Worm (Caenorhabditis elegans) whole organism, L3 larva: ENCODE results near the gene R07E5.15.

Experiments
- ZK546.5 ChIP-seq: sonication (generic microtip); optimal IDR thresholded peaks from 2 replicates; lab custom pipeline; 2017; ENCODE audit warnings: missing biosample characterization, missing genetic modification characterization
- ceh-16 ChIP-seq: sonication (generic microtip); optimal IDR thresholded peaks from 2 replicates; lab custom pipeline; 2017; ENCODE audit warnings: missing biosample characterization, missing genetic modification characterization
- ceh-9 ChIP-seq: sonication (generic microtip); optimal IDR thresholded peaks from 2 replicates; lab custom pipeline; 2018; ENCODE audit warnings: missing biosample characterization, missing genetic modification characterization
- elt-3 ChIP-seq, 3 experiments: fragments of 150-350 bp in 1 of 3; sonication (generic microtip) in 2 of 3; optimal IDR thresholded peaks; 2 replicates in 2 of 3; 4 replicates in 1 of 3; lab custom pipeline; 2014 to 2017; ENCODE audit warnings: missing biosample characterization in 3 of 3, missing genetic modification characterization in 3 of 3
- nhr-43 ChIP-seq: sonication (generic microtip); optimal IDR thresholded peaks from 2 replicates; lab custom pipeline; 2016; ENCODE audit warnings: mild to moderate bottlenecking, missing genetic modification characterization, missing compliant biosample characterization; ENCODE audit not compliant: poor library complexity, severe bottlenecking
- pha-4 ChIP-seq: fragments of 150-350 bp; optimal IDR thresholded peaks from 2 replicates; lab custom pipeline; 2014; ENCODE audit warnings: missing biosample characterization, missing genetic modification reagents, missing genetic modification characterization
- pqm-1 ChIP-seq: fragments of 150-350 bp; optimal IDR thresholded peaks from 2 replicates; lab custom pipeline; 2017; ENCODE audit warnings: missing biosample characterization, missing genetic modification characterization, inconsistent platforms
- skn-1 ChIP-seq: fragments of 150-350 bp; optimal IDR thresholded peaks from 2 replicates; lab custom pipeline; 2014; ENCODE audit warnings: missing biosample characterization, missing genetic modification characterization
- unc-62 ChIP-seq: fragments of 150-350 bp; sonication (generic microtip); optimal IDR thresholded peaks from 4 replicates; lab custom pipeline; 2014; ENCODE audit warnings: missing biosample characterization, missing genetic modification reagents, missing genetic modification characterization

DNA sequence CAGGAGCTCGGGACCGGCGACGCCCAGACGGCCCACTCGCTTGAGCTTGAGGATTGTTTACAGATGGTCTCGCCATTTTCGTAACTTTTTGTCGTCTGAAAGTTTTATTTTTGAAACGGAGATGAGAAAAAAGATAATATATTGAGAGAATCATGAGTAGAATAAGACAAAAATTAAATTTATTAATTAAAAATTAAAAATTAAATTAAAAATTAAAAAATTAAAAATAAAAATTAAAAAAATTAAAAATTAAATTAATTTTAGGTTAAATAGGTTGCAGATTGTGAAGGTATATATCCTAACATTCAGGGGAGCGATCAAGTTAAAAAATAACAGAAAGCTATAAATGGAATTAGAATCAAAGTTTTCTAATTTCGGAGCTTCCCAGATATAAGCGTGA, 21.5 kb upstream of the R07E5.15 start, which contains the start of gene B0284.3:
- TF ChIP-seq skn-1 (no peak), nhr-43 (tag; lab: Kevin White, UChicago) (no peak), elt-3 (tag; optimal IDR thresholded peaks at IDR 0.05; lab: Kevin White, UChicago) (no peak), ZK546.5 (no peak), unc-62 (GFP tag; lab: Kevin White, UChicago) (no peak), ceh-16 (no peak), ceh-9 (tag; lab: Kevin White, UChicago) (no peak), pha-4 (tag; lab: Kevin White, UChicago) (no peak), pqm-1 (tag; lab: Kevin White, UChicago) (no peak)
